Worm (Caenorhabditis elegans): ENCODE measurements around the gene let-754.

ce11 chrIII:7996353-7996752, 43.2 kb upstream of the let-754 start, which contains the start of gene npr-17:
- TF ChIP-seq unc-86 (tag; optimal IDR thresholded peaks at IDR 0.05) (no peak), sptf-1 (tag; optimal IDR thresholded peaks at IDR 0.05) (no peak)
